Worm (Caenorhabditis elegans) whole organism, L3 larva: ENCODE results near the gene srw-143.

Experiments used
- elt-2 ChIP-seq: sonication (generic microtip); optimal IDR thresholded peaks from 2 replicates; lab custom pipeline; 2016; ENCODE audit warnings: missing genetic modification reagents, mild to moderate bottlenecking, missing genetic modification characterization, missing compliant biosample characterization
- lin-39 ChIP-seq: fragments of 150-350 bp; optimal IDR thresholded peaks from 2 replicates; lab custom pipeline; 2018; ENCODE audit warnings: missing biosample characterization, missing genetic modification reagents, missing genetic modification characterization
- snpc-4 ChIP-seq: fragments of 150-350 bp; optimal IDR thresholded peaks from 2 replicates; lab custom pipeline; 2014; ENCODE audit warnings: missing biosample characterization, missing genetic modification characterization
- unc-62 ChIP-seq: fragments of 150-350 bp; sonication (generic microtip); optimal IDR thresholded peaks from 4 replicates; lab custom pipeline; 2014; ENCODE audit warnings: missing biosample characterization, missing genetic modification reagents, missing genetic modification characterization
- ztf-11 ChIP-seq: fragments of 150-350 bp; optimal IDR thresholded peaks from 2 replicates; lab custom pipeline; 2014; ENCODE audit warnings: missing biosample characterization, missing genetic modification characterization
- ztf-4 ChIP-seq: fragments of 150-350 bp; optimal IDR thresholded peaks from 2 replicates; lab custom pipeline; 2014; ENCODE audit warnings: missing biosample characterization, missing genetic modification characterization

DNA sequence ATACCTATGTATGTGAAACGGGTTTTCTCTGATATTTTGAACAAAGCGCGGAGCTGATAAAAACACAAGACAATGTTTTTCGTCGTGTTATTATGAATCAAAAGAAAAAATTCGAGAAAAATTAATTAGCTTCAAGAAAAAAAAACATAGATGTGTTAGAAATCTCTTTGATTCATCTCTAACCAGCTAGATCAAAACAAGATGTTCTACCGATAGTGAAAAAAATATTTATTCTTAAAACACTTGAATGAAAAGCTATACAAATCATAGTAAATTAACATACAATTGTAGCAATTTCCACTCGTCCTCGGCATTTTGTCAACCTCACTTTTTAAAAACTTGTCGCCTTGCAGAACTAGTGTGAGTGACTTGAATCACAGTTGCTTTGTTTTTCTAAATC is 942 bp upstream of the srw-143 start:
- TF ChIP-seq elt-2 = no peak
- no peak for TF ChIP-seq ztf-4 (tag; lab: Kevin White, UChicago)
- TF ChIP-seq ztf-11 (tag; lab: Kevin White, UChicago) = no peak
- TF ChIP-seq unc-62 (GFP tag; lab: Kevin White, UChicago) = no peak
- no peak for TF ChIP-seq snpc-4 (tag; lab: Kevin White, UChicago)
- TF ChIP-seq lin-39 (tag; lab: Kevin White, UChicago) = no peak
